Fruit fly (Drosophila melanogaster) whole organism, embryonic: Measurements from ENCODE around the gene Ipo9.
A peak's percentile ranks its signal among the peaks of the same experiment; 100 is the strongest.

Experiments
- Aef1 ChIP-seq: fragments of 200-800 bp; sonication (Bioruptor generic); IDR thresholded peaks from 3 replicates; pipeline ENCODE4 v1.3.6; 2022; ENCODE audit warnings: missing biosample characterization, missing genetic modification characterization
- B-H1 ChIP-seq: fragments of 200-800 bp; sonication (Bioruptor generic); IDR thresholded peaks from 3 replicates; pipeline ENCODE4 v1.3.6; 2022; ENCODE audit warnings: missing biosample characterization, missing genetic modification characterization
- CG1024 ChIP-seq: fragments of 200-800 bp; sonication (Bioruptor generic); IDR thresholded peaks from 2 replicates; pipeline ENCODE4 v1.3.6; 2022; ENCODE audit warnings: missing biosample characterization, missing genetic modification characterization
- CG10366 ChIP-seq: fragments of 200-800 bp; sonication (Bioruptor generic); IDR thresholded peaks from 2 replicates; pipeline ENCODE4 v1.3.6; 2022; ENCODE audit warnings: missing biosample characterization, missing genetic modification characterization
- CG10654 ChIP-seq: fragments of 200-800 bp; sonication (Bioruptor generic); optimal IDR thresholded peaks from 2 replicates; lab custom pipeline; 2016; ENCODE audit warnings: missing biosample characterization, missing genetic modification characterization
- CG11398 ChIP-seq: fragments of 200-800 bp; sonication (Bioruptor generic); optimal IDR thresholded peaks from 2 replicates; lab custom pipeline; 2016; ENCODE audit warnings: missing biosample characterization, missing genetic modification characterization
- CG12155 ChIP-seq: fragments of 200-800 bp; sonication (Bioruptor generic); optimal IDR thresholded peaks from 3 replicates; lab custom pipeline; 2016; ENCODE audit warnings: missing biosample characterization, missing genetic modification characterization
- CG12299 ChIP-seq: fragments of 200-800 bp; sonication (Bioruptor generic); optimal IDR thresholded peaks from 2 replicates; lab custom pipeline; 2018; ENCODE audit warnings: missing biosample characterization, mild to moderate bottlenecking, missing genetic modification characterization
- CG14667 ChIP-seq: fragments of 200-800 bp; sonication (Bioruptor generic); IDR thresholded peaks from 2 replicates; pipeline ENCODE4 v1.3.6; 2022; ENCODE audit warnings: missing biosample characterization, missing genetic modification characterization
- CG16815 ChIP-seq: fragments of 200-800 bp; sonication (Bioruptor generic); optimal IDR thresholded peaks from 3 replicates; lab custom pipeline; 2017; ENCODE audit warnings: missing biosample characterization, mild to moderate bottlenecking, missing genetic modification characterization
- CG17612 ChIP-seq: fragments of 200-800 bp; sonication (Bioruptor generic); IDR thresholded peaks from 2 replicates; pipeline ENCODE4 v1.3.6; 2022; ENCODE audit warnings: missing biosample characterization, missing genetic modification characterization
- CG1832 ChIP-seq: fragments of 200-800 bp; sonication (Bioruptor generic); optimal IDR thresholded peaks from 2 replicates; lab custom pipeline; 2017; ENCODE audit warnings: missing biosample characterization, mild to moderate bottlenecking, missing genetic modification characterization, inconsistent platforms
- CG18619 ChIP-seq: fragments of 200-800 bp; sonication (Bioruptor generic); optimal IDR thresholded peaks from 3 replicates; lab custom pipeline; 2017; ENCODE audit warnings: missing biosample characterization, mild to moderate bottlenecking, missing genetic modification characterization
- CG2129 ChIP-seq: fragments of 200-800 bp; sonication (Bioruptor generic); IDR thresholded peaks from 2 replicates; pipeline ENCODE4 v1.3.6; 2022; ENCODE audit warnings: missing biosample characterization, missing genetic modification characterization; ENCODE audit not compliant: partially characterized antibody
- CG31224 ChIP-seq: fragments of 200-800 bp; sonication (Bioruptor generic); IDR thresholded peaks from 2 replicates; pipeline ENCODE4 v1.3.6; 2022; ENCODE audit warnings: missing biosample characterization, missing genetic modification characterization
- CG31365 ChIP-seq: fragments of 200-800 bp; sonication (Bioruptor generic); optimal IDR thresholded peaks from 2 replicates; lab custom pipeline; 2018; ENCODE audit warnings: missing biosample characterization, mild to moderate bottlenecking, missing genetic modification characterization
- CG3163 ChIP-seq: fragments of 200-800 bp; sonication (Bioruptor generic); optimal IDR thresholded peaks from 3 replicates; lab custom pipeline; 2016; ENCODE audit warnings: missing biosample characterization, missing genetic modification characterization
- CG34224 ChIP-seq: fragments of 200-800 bp; sonication (Bioruptor generic); IDR thresholded peaks from 3 replicates; pipeline ENCODE4 v1.3.6; 2022; ENCODE audit warnings: missing biosample characterization, missing genetic modification characterization; ENCODE audit not compliant: partially characterized antibody
- CG3838 ChIP-seq: fragments of 200-800 bp; sonication (Bioruptor generic); optimal IDR thresholded peaks from 3 replicates; lab custom pipeline; 2016; ENCODE audit warnings: missing biosample characterization, missing genetic modification characterization
- CG6654 ChIP-seq: fragments of 200-800 bp; sonication (Bioruptor generic); optimal IDR thresholded peaks from 2 replicates; lab custom pipeline; 2017; ENCODE audit warnings: missing biosample characterization, mild to moderate bottlenecking, missing genetic modification characterization
- CG7271 ChIP-seq: fragments of 200-800 bp; sonication (Bioruptor generic); optimal IDR thresholded peaks from 2 replicates; lab custom pipeline; 2018; ENCODE audit warnings: missing biosample characterization, mild to moderate bottlenecking, missing genetic modification characterization, moderate library complexity
- CG7987 ChIP-seq: fragments of 200-800 bp; sonication (Bioruptor generic); optimal IDR thresholded peaks from 2 replicates; lab custom pipeline; 2018; ENCODE audit warnings: missing biosample characterization, mild to moderate bottlenecking, missing genetic modification characterization, moderate library complexity
- CG8290 ChIP-seq, 3 experiments: fragments of 200-800 bp; sonication (Bioruptor generic); optimal IDR thresholded peaks; 2 replicates each; lab custom pipeline; 2016 to 2019; ENCODE audit warnings: missing biosample characterization in 3 of 3, missing genetic modification characterization in 3 of 3, mild to moderate bottlenecking in 2 of 3, moderate library complexity in 1 of 3
- CG9932 ChIP-seq: fragments of 200-800 bp; sonication (Bioruptor generic); IDR thresholded peaks from 2 replicates; pipeline ENCODE4 v1.3.6; 2022; ENCODE audit warnings: missing biosample characterization, missing genetic modification characterization
- CTCF ChIP-seq: fragments of 200-800 bp; sonication (Bioruptor generic); optimal IDR thresholded peaks from 2 replicates; lab custom pipeline; 2017; ENCODE audit warnings: missing biosample characterization, mild to moderate bottlenecking, missing genetic modification characterization, moderate library complexity
- GATAe ChIP-seq: fragments of 200-800 bp; sonication (Bioruptor generic); conservative IDR thresholded peaks from 2 replicates; pipeline ENCODE4 v1.3.6; 2022; ENCODE audit warnings: missing biosample characterization, missing genetic modification characterization
- Hmr ChIP-seq: fragments of 200-800 bp; sonication (Bioruptor generic); optimal IDR thresholded peaks from 3 replicates; lab custom pipeline; 2017; ENCODE audit warnings: mild to moderate bottlenecking, missing biosample characterization, missing genetic modification reagents, missing genetic modification characterization
- Kr ChIP-seq: fragments of 200-800 bp; sonication (Bioruptor generic); optimal IDR thresholded peaks from 2 replicates; lab custom pipeline; 2017; ENCODE audit warnings: missing biosample characterization, mild to moderate bottlenecking, missing genetic modification characterization
- Mrtf ChIP-seq: fragments of 200-800 bp; sonication (Bioruptor generic); IDR thresholded peaks from 3 replicates; pipeline ENCODE4 v1.3.6; 2022; ENCODE audit warnings: missing biosample characterization, missing genetic modification characterization
- NK7.1 ChIP-seq: fragments of 200-800 bp; sonication (Bioruptor generic); optimal IDR thresholded peaks from 3 replicates; lab custom pipeline; 2016; ENCODE audit warnings: missing biosample characterization, missing genetic modification characterization
- Opbp ChIP-seq: fragments of 200-800 bp; sonication (Bioruptor generic); IDR thresholded peaks from 3 replicates; pipeline ENCODE4 v1.3.6; 2022; ENCODE audit warnings: missing biosample characterization, missing genetic modification characterization; ENCODE audit not compliant: partially characterized antibody
- Six4 ChIP-seq: fragments of 200-800 bp; sonication (Bioruptor generic); optimal IDR thresholded peaks from 2 replicates; lab custom pipeline; 2016; ENCODE audit warnings: missing biosample characterization, missing genetic modification characterization
- Trl ChIP-seq, 3 experiments: fragments of >200 bp in 2 of 3; fragments of 200-800 bp in 1 of 3; sonication (Bioruptor generic) in 1 of 3; optimal IDR thresholded peaks; 2 replicates in 1 of 3; 3 replicates in 2 of 3; lab custom pipeline; 2016 to 2017; ENCODE audit warnings: missing biosample characterization in 1 of 3, missing genetic modification characterization in 1 of 3
- ab ChIP-seq: fragments of 200-800 bp; sonication (Bioruptor generic); optimal IDR thresholded peaks from 2 replicates; lab custom pipeline; 2016; ENCODE audit warnings: missing biosample characterization, missing genetic modification characterization
- bsh ChIP-seq, 2 experiments: fragments of 200-800 bp; sonication (Bioruptor generic); optimal IDR thresholded peaks; 2 replicates each; lab custom pipeline; 2017 to 2018; ENCODE audit warnings: mild to moderate bottlenecking in 2 of 2, missing biosample characterization in 2 of 2, missing genetic modification characterization in 2 of 2, moderate library complexity in 1 of 2
- ewg ChIP-seq: fragments of 200-800 bp; sonication (Bioruptor generic); optimal IDR thresholded peaks from 3 replicates; lab custom pipeline; 2017; ENCODE audit warnings: mild to moderate bottlenecking, missing biosample characterization, missing genetic modification reagents, missing genetic modification characterization
- fru ChIP-seq: fragments of >200 bp; optimal IDR thresholded peaks from 2 replicates; lab custom pipeline; 2017
- grn ChIP-seq: fragments of 200-800 bp; sonication (Bioruptor generic); optimal IDR thresholded peaks from 3 replicates; lab custom pipeline; 2017; ENCODE audit warnings: missing biosample characterization, missing genetic modification characterization
- gsb-n ChIP-seq: fragments of 200-800 bp; sonication (Bioruptor generic); optimal IDR thresholded peaks from 3 replicates; lab custom pipeline; 2018; ENCODE audit warnings: missing biosample characterization, mild to moderate bottlenecking, missing genetic modification characterization
- ind ChIP-seq: fragments of 200-800 bp; sonication (Bioruptor generic); optimal IDR thresholded peaks from 3 replicates; lab custom pipeline; 2016; ENCODE audit warnings: missing biosample characterization, missing genetic modification characterization
- jing ChIP-seq: fragments of 200-800 bp; sonication (Bioruptor generic); optimal IDR thresholded peaks from 2 replicates; lab custom pipeline; 2018; ENCODE audit warnings: missing biosample characterization, mild to moderate bottlenecking, missing genetic modification characterization
- kah ChIP-seq: fragments of 200-800 bp; sonication (Bioruptor generic); optimal IDR thresholded peaks from 2 replicates; lab custom pipeline; 2018; ENCODE audit warnings: missing biosample characterization, mild to moderate bottlenecking, missing genetic modification characterization
- kni ChIP-seq: fragments of 200-800 bp; sonication (Bioruptor generic); optimal IDR thresholded peaks from 3 replicates; lab custom pipeline; 2017; ENCODE audit warnings: mild to moderate bottlenecking, missing biosample characterization, missing genetic modification reagents, missing genetic modification characterization
- otp ChIP-seq: fragments of 200-800 bp; sonication (Bioruptor generic); IDR thresholded peaks from 3 replicates; pipeline ENCODE4, ENCODE4 v1.3.6; 2022; ENCODE audit warnings: missing biosample characterization, missing genetic modification characterization
- pfk ChIP-seq: fragments of 200-800 bp; sonication (Bioruptor generic); optimal IDR thresholded peaks from 2 replicates; lab custom pipeline; 2018; ENCODE audit warnings: missing biosample characterization, mild to moderate bottlenecking, missing genetic modification characterization, moderate library complexity
- pnt ChIP-seq: fragments of 200-800 bp; sonication (Bioruptor generic); optimal IDR thresholded peaks from 3 replicates; lab custom pipeline; 2016; ENCODE audit warnings: missing biosample characterization, missing genetic modification characterization
- pros ChIP-seq: fragments of 200-800 bp; sonication (Bioruptor generic); optimal IDR thresholded peaks from 3 replicates; lab custom pipeline; 2019; ENCODE audit warnings: missing biosample characterization, mild to moderate bottlenecking, missing genetic modification characterization, moderate library complexity
- schlank ChIP-seq: fragments of 200-800 bp; sonication (Bioruptor generic); optimal IDR thresholded peaks from 2 replicates; lab custom pipeline; 2018; ENCODE audit warnings: missing biosample characterization, mild to moderate bottlenecking, missing genetic modification characterization
- twi ChIP-seq: fragments of 200-800 bp; optimal IDR thresholded peaks from 2 replicates; lab custom pipeline; 2019; ENCODE audit warnings: missing biosample characterization, mild to moderate bottlenecking, missing genetic modification characterization, moderate library complexity
- zen ChIP-seq: fragments of 200-800 bp; sonication (Bioruptor generic); optimal IDR thresholded peaks from 3 replicates; lab custom pipeline; 2018; ENCODE audit warnings: missing biosample characterization, mild to moderate bottlenecking, missing genetic modification characterization, moderate library complexity

The Ipo9 gene

DNA sequence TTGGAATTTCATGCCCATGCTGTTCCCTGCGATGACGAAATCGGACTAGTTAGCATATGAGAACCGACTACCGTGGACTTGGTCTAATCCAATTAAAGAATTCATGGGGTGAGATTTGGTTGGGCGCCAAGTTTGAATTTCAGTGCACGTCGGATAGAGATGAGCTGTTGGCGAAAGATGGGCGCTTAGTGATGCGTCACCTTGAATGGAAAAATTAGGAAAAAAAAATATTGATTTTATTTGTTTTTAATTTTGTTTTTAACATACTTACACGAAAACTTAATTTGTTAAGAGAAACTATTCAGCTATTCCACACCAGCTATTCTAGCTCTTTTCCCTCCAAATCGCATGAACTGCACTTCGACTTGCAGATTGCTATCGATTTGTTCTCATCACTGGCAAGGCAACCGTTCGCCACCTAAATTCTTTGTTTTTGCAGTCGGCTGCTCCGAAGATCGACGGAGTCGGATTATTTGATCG lies 9.4 kb downstream of the Ipo9 start, which contains the start of the genes ninaG and Sptz (continued):
- TF ChIP-seq CG7271 (peak; percentile 83), CG10366 (peak; percentile 95), NK7.1 (GFP tag; lab: Kevin White, UChicago) (peak; percentile 70), CG3163 (GFP tag; lab: Kevin White, UChicago) (peak; percentile 75), CG7987 (GFP tag; lab: Kevin White, UChicago) (peak; percentile 71), CG12155 (GFP tag; lab: Kevin White, UChicago) (peak; percentile 94), CG31365 (peak; percentile 6), CG31224 (GFP tag; lab: Robert Waterston, UW) (peak; percentile 90), otp (peak; percentile 92), CG16815 (GFP tag; lab: Kevin White, UChicago) (peak; percentile 91), CG1832 (no peak), Kr (GFP tag; lab: Kevin White, UChicago) (no peak), Trl (optimal IDR thresholded peaks at IDR 0.05; lab: Kevin White, UChicago) (no peak), Trl (GFP tag; optimal IDR thresholded peaks at IDR 0.05; lab: Kevin White, UChicago) (peak; percentile 96), twi (no peak), Opbp (GFP tag; lab: Robert Waterston, UW) (peak; percentile 38; the same call in 1 of the 3 replicates), kni (GFP tag; lab: Kevin White, UChicago) (no peak), pnt (GFP tag; lab: Kevin White, UChicago) (peak; percentile 94), jing (GFP tag; lab: Kevin White, UChicago) (peak; percentile 82), CG14667 (peak; percentile 95), Six4 (peak; percentile 91), CG12299 (tag; lab: Kevin White, UChicago) (peak; percentile 80), GATAe (GFP tag; lab: Robert Waterston, UW) (peak; percentile 81), schlank (tag; lab: Kevin White, UChicago) (peak; percentile 73), bsh (GFP tag; optimal IDR thresholded peaks at IDR 0.05; lab: Kevin White, UChicago) (peak in 1 of 2 experiments; percentile 93), B-H1 (GFP tag; lab: Robert Waterston, UW) (peak; percentile 92), CG17612 (GFP tag; lab: Robert Waterston, UW) (peak; percentile 73), kah (GFP tag; lab: Kevin White, UChicago) (peak; percentile 34), CG34224 (peak; percentile 7; the same call in 1 of the 3 replicates), CTCF (GFP tag; lab: Kevin White, UChicago) (no peak), fru (no peak), Mrtf (GFP tag; lab: Robert Waterston, UW) (peak; percentile 90), gsb-n (no peak), Hmr (peak; percentile 92), pfk (GFP tag; lab: Kevin White, UChicago) (no peak), CG10654 (GFP tag; lab: Kevin White, UChicago) (peak; percentile 95), CG11398 (GFP tag; lab: Kevin White, UChicago) (peak; percentile 83), Aef1 (GFP tag; lab: Robert Waterston, UW) (peak; percentile 96), CG18619 (GFP tag; lab: Kevin White, UChicago) (peak; percentile 90), ab (GFP tag; lab: Kevin White, UChicago) (peak; percentile 90), grn (GFP tag; lab: Kevin White, UChicago) (peak; percentile 93), CG8290 (GFP tag; optimal IDR thresholded peaks at IDR 0.05; lab: Kevin White, UChicago) (no peak), CG8290 (tag; optimal IDR thresholded peaks at IDR 0.05; lab: Kevin White, UChicago) (peak in 1 of 2 experiments; percentile 46), CG6654 (GFP tag; lab: Kevin White, UChicago) (peak; percentile 75), pros (GFP tag; lab: Kevin White, UChicago) (no peak), ind (GFP tag; lab: Kevin White, UChicago) (peak; percentile 96), CG9932 (GFP tag; lab: Robert Waterston, UW) (peak; percentile 97), zen (tag; lab: Kevin White, UChicago) (peak; percentile 94), CG1024 (GFP tag; lab: Robert Waterston, UW) (peak; percentile 86), ewg (peak; percentile 87), CG3838 (GFP tag; lab: Kevin White, UChicago) (peak; percentile 89), CG2129 (GFP tag; lab: Robert Waterston, UW) (no peak)
